Worm (Caenorhabditis elegans) whole organism, midembryonic: ENCODE results near the gene ptp-3.

Experiments used
- tab-1 ChIP-seq: fragments of 200-800 bp; sonication (Bioruptor generic); IDR thresholded peaks from 2 replicates; pipeline ENCODE4 v1.3.6; 2022; ENCODE audit warnings: missing genetic modification characterization, missing compliant biosample characterization
- ztf-23 ChIP-seq: fragments of 200-800 bp; sonication (Bioruptor generic); IDR thresholded peaks from 2 replicates; pipeline ENCODE4 v1.3.6; 2022; ENCODE audit warnings: missing genetic modification reagents, missing genetic modification characterization, missing compliant biosample characterization
- ztf-29 ChIP-seq: fragments of 200-800 bp; sonication (Bioruptor generic); IDR thresholded peaks from 2 replicates; pipeline ENCODE4 v1.3.6; 2022; ENCODE audit warnings: missing genetic modification reagents, missing genetic modification characterization, missing compliant biosample characterization

DNA sequence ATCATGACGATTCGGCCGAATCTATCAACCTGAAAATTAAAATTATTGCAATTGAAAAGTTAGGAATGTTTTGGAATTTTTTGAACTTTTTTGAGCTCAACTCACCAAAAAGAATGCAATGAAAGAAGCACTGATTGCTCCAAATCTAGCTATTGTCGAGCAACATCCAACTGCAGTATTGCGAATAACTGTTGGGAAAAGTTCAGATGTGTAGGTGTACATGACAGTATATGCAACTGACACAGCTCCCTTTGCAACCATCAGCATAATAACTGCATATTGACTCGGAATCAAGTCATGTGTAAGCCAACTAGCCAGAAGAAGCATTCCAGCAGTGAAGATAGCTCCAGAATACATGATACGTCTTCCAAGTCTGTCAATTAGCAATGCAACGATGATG, 77.2 kb downstream of the ptp-3 start:
- TF ChIP-seq ztf-23 = no peak
- no peak for TF ChIP-seq tab-1 (GFP tag; lab: Robert Waterston, UW)
- no peak for TF ChIP-seq ztf-29
